Worm (Caenorhabditis elegans) whole organism, late embryonic: ENCODE results near the gene Y54F10AR.1.

Experiments used
- ama-1 ChIP-seq: fragments of 150-350 bp; optimal IDR thresholded peaks from 2 replicates; lab custom pipeline; 2014
- ceh-31 ChIP-seq: sonication (generic microtip); optimal IDR thresholded peaks from 2 replicates; lab custom pipeline; 2016; ENCODE audit warnings: missing genetic modification characterization, missing compliant biosample characterization
- hlh-8 ChIP-seq: sonication (generic microtip); optimal IDR thresholded peaks from 2 replicates; lab custom pipeline; 2016; ENCODE audit warnings: missing genotype, missing genetic modification characterization, missing compliant biosample characterization
- pag-3 ChIP-seq: sonication (generic microtip); optimal IDR thresholded peaks from 2 replicates; lab custom pipeline; 2016; ENCODE audit warnings: missing compliant biosample characterization, missing genetic modification characterization, borderline replicate concordance

DNA sequence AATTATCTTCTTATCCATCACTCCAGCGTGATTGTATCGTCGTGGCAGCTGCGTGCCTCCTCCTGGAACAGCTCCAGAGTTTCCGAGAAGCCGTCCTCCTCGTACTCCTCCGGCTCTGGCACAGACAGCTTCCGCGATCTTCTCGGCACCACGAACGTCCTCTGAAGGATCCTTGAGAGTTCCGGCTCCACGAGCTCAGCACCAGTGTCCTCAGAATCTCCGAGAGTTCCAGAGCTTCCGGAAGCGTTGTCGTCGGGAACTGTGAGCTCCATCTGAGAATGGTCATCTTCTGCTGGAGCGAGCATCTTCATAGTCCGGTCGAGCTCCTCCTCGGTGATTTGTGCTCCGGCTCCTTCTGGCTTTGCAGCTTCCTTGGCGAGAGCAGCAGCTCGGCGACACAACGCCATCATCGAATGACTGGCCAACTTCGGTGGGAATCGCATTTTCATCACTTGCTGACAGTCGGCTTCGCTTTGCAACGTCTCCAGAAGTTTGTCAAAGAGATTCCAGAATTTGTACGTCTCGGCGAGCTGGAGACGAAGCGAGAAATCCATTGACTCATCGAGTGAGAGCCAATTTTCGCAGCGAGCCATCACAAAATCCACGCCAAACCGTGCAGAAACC lies 12.3 kb downstream of the Y54F10AR.1 start:
- TF ChIP-seq pag-3 (no peak), hlh-8 (tag; lab: Kevin White, UChicago) (no peak), ceh-31 (tag; lab: Kevin White, UChicago) (no peak), ama-1 (no peak)
